Fruit fly (Drosophila melanogaster) whole organism, embryonic: ENCODE results near the gene Atg18b.
A peak's percentile ranks its signal among the peaks of the same experiment; 100 is the strongest.

Source experiments
- Abd-B ChIP-seq: fragments of 200-800 bp; sonication (Bioruptor generic); optimal IDR thresholded peaks from 2 replicates; lab custom pipeline; 2018; ENCODE audit warnings: missing biosample characterization, mild to moderate bottlenecking, missing genetic modification characterization, moderate library complexity
- CG10366 ChIP-seq: fragments of 200-800 bp; sonication (Bioruptor generic); IDR thresholded peaks from 2 replicates; pipeline ENCODE4 v1.3.6; 2022; ENCODE audit warnings: missing biosample characterization, missing genetic modification characterization
- CG11695 ChIP-seq: fragments of 200-800 bp; sonication (Bioruptor generic); IDR thresholded peaks from 3 replicates; pipeline ENCODE4 v1.3.6; 2022; ENCODE audit warnings: missing biosample characterization, missing genetic modification characterization
- CG13287 ChIP-seq: fragments of 200-800 bp; sonication (Bioruptor generic); IDR thresholded peaks from 2 replicates; pipeline ENCODE4 v1.3.6; 2022; ENCODE audit warnings: missing biosample characterization, missing genetic modification characterization; ENCODE audit not compliant: partially characterized antibody
- CG13894 ChIP-seq: fragments of 200-800 bp; sonication (Bioruptor generic); optimal IDR thresholded peaks from 3 replicates; lab custom pipeline; 2018; ENCODE audit warnings: missing biosample characterization, mild to moderate bottlenecking, missing genetic modification characterization, moderate library complexity
- CG17568 ChIP-seq: fragments of 200-800 bp; sonication (Bioruptor generic); optimal IDR thresholded peaks from 2 replicates; lab custom pipeline; 2018; ENCODE audit warnings: missing biosample characterization, mild to moderate bottlenecking, missing genetic modification characterization, moderate library complexity
- CG17612 ChIP-seq: fragments of 200-800 bp; sonication (Bioruptor generic); IDR thresholded peaks from 2 replicates; pipeline ENCODE4 v1.3.6; 2022; ENCODE audit warnings: missing biosample characterization, missing genetic modification characterization
- CG18262 ChIP-seq: fragments of 200-800 bp; optimal IDR thresholded peaks from 3 replicates; lab custom pipeline; 2019; ENCODE audit warnings: missing biosample characterization, mild to moderate bottlenecking, missing genetic modification characterization, moderate library complexity
- CG18764 ChIP-seq: fragments of 200-800 bp; sonication (Bioruptor generic); optimal IDR thresholded peaks from 3 replicates; lab custom pipeline; 2016; ENCODE audit warnings: missing biosample characterization, missing genetic modification characterization
- CG4854 ChIP-seq: fragments of 200-800 bp; sonication (Bioruptor generic); optimal IDR thresholded peaks from 2 replicates; lab custom pipeline; 2016; ENCODE audit warnings: missing biosample characterization, missing genetic modification characterization, inconsistent platforms
- CG5953 ChIP-seq: fragments of 200-800 bp; sonication (Bioruptor generic); IDR thresholded peaks from 2 replicates; pipeline ENCODE4 v1.3.6; 2022; ENCODE audit warnings: missing biosample characterization, missing genetic modification characterization
- CG6813 ChIP-seq: fragments of 200-800 bp; sonication (Bioruptor generic); optimal IDR thresholded peaks from 2 replicates; lab custom pipeline; 2017; ENCODE audit warnings: missing biosample characterization, missing genetic modification characterization, mild to moderate bottlenecking, moderate library complexity, missing genetic modification reagents
- CG7357 ChIP-seq: fragments of 200-800 bp; sonication (Bioruptor generic); IDR thresholded peaks from 3 replicates; pipeline ENCODE4 v1.3.6; 2022; ENCODE audit warnings: missing biosample characterization, missing genetic modification characterization
- CG7372 ChIP-seq: fragments of 200-800 bp; sonication (Bioruptor generic); IDR thresholded peaks from 2 replicates; pipeline ENCODE4 v1.3.6; 2022; ENCODE audit warnings: missing biosample characterization, missing genetic modification characterization
- CG8089 ChIP-seq: fragments of 200-800 bp; sonication (Bioruptor generic); optimal IDR thresholded peaks from 3 replicates; lab custom pipeline; 2016; ENCODE audit warnings: missing biosample characterization, missing genetic modification characterization
- CG8290 ChIP-seq, 3 experiments: fragments of 200-800 bp; sonication (Bioruptor generic); optimal IDR thresholded peaks; 2 replicates each; lab custom pipeline; 2016 to 2019; ENCODE audit warnings: missing biosample characterization in 3 of 3, missing genetic modification characterization in 3 of 3, mild to moderate bottlenecking in 2 of 3, moderate library complexity in 1 of 3
- CG8924 ChIP-seq: fragments of 200-800 bp; optimal IDR thresholded peaks from 3 replicates; lab custom pipeline; 2019; ENCODE audit warnings: missing biosample characterization, mild to moderate bottlenecking, missing genetic modification characterization, moderate library complexity
- CG9797 ChIP-seq: fragments of 200-800 bp; sonication (Bioruptor generic); optimal IDR thresholded peaks from 3 replicates; lab custom pipeline; 2018; ENCODE audit warnings: missing biosample characterization, mild to moderate bottlenecking, missing genetic modification characterization
- CG9876 ChIP-seq: fragments of 200-800 bp; sonication (Bioruptor generic); optimal IDR thresholded peaks from 2 replicates; lab custom pipeline; 2016; ENCODE audit warnings: missing biosample characterization, missing genetic modification characterization
- Dref ChIP-seq: fragments of 200-800 bp; sonication (Bioruptor generic); IDR thresholded peaks from 2 replicates; pipeline ENCODE4 v1.3.6; 2022; ENCODE audit warnings: missing biosample characterization, missing genetic modification characterization
- Ets97D ChIP-seq: fragments of 200-800 bp; sonication (Bioruptor generic); optimal IDR thresholded peaks from 3 replicates; lab custom pipeline; 2016; ENCODE audit warnings: missing biosample characterization, missing genetic modification characterization
- Fer3 ChIP-seq: fragments of 200-800 bp; sonication (Bioruptor generic); optimal IDR thresholded peaks from 2 replicates; lab custom pipeline; 2018; ENCODE audit warnings: missing biosample characterization, mild to moderate bottlenecking, missing genetic modification characterization, moderate library complexity
- GATAe ChIP-seq: fragments of 200-800 bp; sonication (Bioruptor generic); conservative IDR thresholded peaks from 2 replicates; pipeline ENCODE4 v1.3.6; 2022; ENCODE audit warnings: missing biosample characterization, missing genetic modification characterization
- Hey ChIP-seq: fragments of 200-800 bp; sonication (Bioruptor generic); optimal IDR thresholded peaks from 3 replicates; lab custom pipeline; 2018; ENCODE audit warnings: missing biosample characterization, mild to moderate bottlenecking, missing genetic modification characterization
- HmgZ ChIP-seq: fragments of 200-800 bp; sonication (Bioruptor generic); optimal IDR thresholded peaks from 2 replicates; lab custom pipeline; 2018; ENCODE audit warnings: missing biosample characterization, mild to moderate bottlenecking, missing genetic modification characterization
- Kr ChIP-seq: fragments of 200-800 bp; sonication (Bioruptor generic); optimal IDR thresholded peaks from 2 replicates; lab custom pipeline; 2017; ENCODE audit warnings: missing biosample characterization, mild to moderate bottlenecking, missing genetic modification characterization
- Meics ChIP-seq: fragments of 200-800 bp; sonication (Bioruptor generic); optimal IDR thresholded peaks from 2 replicates; lab custom pipeline; 2017; ENCODE audit warnings: missing biosample characterization, mild to moderate bottlenecking, missing genetic modification characterization
- Mes4 ChIP-seq: fragments of 200-800 bp; sonication (Bioruptor generic); optimal IDR thresholded peaks from 2 replicates; lab custom pipeline; 2016; ENCODE audit warnings: missing biosample characterization, missing genetic modification characterization
- Poxn ChIP-seq: fragments of 200-800 bp; sonication (Bioruptor generic); IDR thresholded peaks from 2 replicates; pipeline ENCODE4 v1.3.6; 2022; ENCODE audit warnings: missing biosample characterization, missing genetic modification characterization
- Xrp1 ChIP-seq: fragments of 200-800 bp; sonication (Bioruptor generic); IDR thresholded peaks from 2 replicates; pipeline ENCODE4 v1.3.6; 2022; ENCODE audit warnings: missing biosample characterization, missing genetic modification characterization
- ab ChIP-seq: fragments of 200-800 bp; sonication (Bioruptor generic); optimal IDR thresholded peaks from 2 replicates; lab custom pipeline; 2016; ENCODE audit warnings: missing biosample characterization, missing genetic modification characterization
- abd-A ChIP-seq: fragments of 200-800 bp; sonication (Bioruptor generic); optimal IDR thresholded peaks from 3 replicates; lab custom pipeline; 2019; ENCODE audit warnings: missing biosample characterization, mild to moderate bottlenecking, missing genetic modification characterization, moderate library complexity
- ato ChIP-seq: fragments of 200-800 bp; sonication (Bioruptor generic); IDR thresholded peaks from 2 replicates; pipeline ENCODE4 v1.3.6; 2022; ENCODE audit warnings: missing biosample characterization, missing genetic modification characterization; ENCODE audit not compliant: partially characterized antibody
- br ChIP-seq: fragments of >200 bp; optimal IDR thresholded peaks from 2 replicates; lab custom pipeline; 2017
- btn ChIP-seq: fragments of 200-800 bp; sonication (Bioruptor generic); optimal IDR thresholded peaks from 2 replicates; lab custom pipeline; 2016; ENCODE audit warnings: missing biosample characterization, missing genetic modification characterization
- cad ChIP-seq: fragments of >200 bp; optimal IDR thresholded peaks from 2 replicates; lab custom pipeline; 2017; ENCODE audit warnings: missing biosample characterization, missing genetic modification characterization
- chinmo ChIP-seq: fragments of 200-800 bp; sonication (Bioruptor generic); IDR thresholded peaks from 4 replicates; pipeline ENCODE4 v1.3.6; 2022; ENCODE audit warnings: missing biosample characterization, missing genetic modification characterization; ENCODE audit not compliant: partially characterized antibody
- chn ChIP-seq: fragments of 200-800 bp; sonication (Bioruptor generic); optimal IDR thresholded peaks from 2 replicates; lab custom pipeline; 2016; ENCODE audit warnings: missing biosample characterization, missing genetic modification characterization
- dysf ChIP-seq: fragments of 200-800 bp; sonication (Bioruptor generic); IDR thresholded peaks from 3 replicates; pipeline ENCODE4 v1.3.6; 2022; ENCODE audit warnings: missing biosample characterization, missing genetic modification characterization
- fd64A ChIP-seq: fragments of 200-800 bp; sonication (Bioruptor generic); optimal IDR thresholded peaks from 3 replicates; lab custom pipeline; 2018; ENCODE audit warnings: missing biosample characterization, mild to moderate bottlenecking, missing genetic modification characterization
- fd96Cb ChIP-seq: fragments of 200-800 bp; sonication (Bioruptor generic); optimal IDR thresholded peaks from 2 replicates; lab custom pipeline; 2018; ENCODE audit warnings: missing biosample characterization, mild to moderate bottlenecking, missing genetic modification characterization, moderate library complexity
- fu2 ChIP-seq: fragments of 200-800 bp; sonication (Bioruptor generic); optimal IDR thresholded peaks from 2 replicates; lab custom pipeline; 2016; ENCODE audit warnings: missing biosample characterization, missing genetic modification characterization
- hth ChIP-seq: fragments of >200 bp; optimal IDR thresholded peaks from 2 replicates; lab custom pipeline; 2017; ENCODE audit warnings: inconsistent platforms
- jing ChIP-seq: fragments of 200-800 bp; sonication (Bioruptor generic); optimal IDR thresholded peaks from 2 replicates; lab custom pipeline; 2018; ENCODE audit warnings: missing biosample characterization, mild to moderate bottlenecking, missing genetic modification characterization
- nerfin-1 ChIP-seq: fragments of 200-800 bp; sonication (Bioruptor generic); optimal IDR thresholded peaks from 3 replicates; lab custom pipeline; 2019; ENCODE audit warnings: missing biosample characterization, mild to moderate bottlenecking, missing genetic modification characterization, moderate library complexity
- prd ChIP-seq, 3 experiments: fragments of >200 bp in 2 of 3; fragments of 200-800 bp in 1 of 3; sonication (Bioruptor generic) in 1 of 3; optimal IDR thresholded peaks in 2 of 3; IDR thresholded peaks in 1 of 3; 2 replicates in 2 of 3; 3 replicates in 1 of 3; pipeline versions ENCODE4 v1.3.6 to Lab custom; 2017 to 2022; ENCODE audit warnings: missing biosample characterization in 1 of 3, missing genetic modification characterization in 1 of 3
- pzg ChIP-seq: fragments of 200-800 bp; sonication (Bioruptor generic); optimal IDR thresholded peaks from 3 replicates; lab custom pipeline; 2018; ENCODE audit warnings: missing biosample characterization, mild to moderate bottlenecking, missing genetic modification characterization, moderate library complexity
- run ChIP-seq: fragments of 200-800 bp; sonication (Bioruptor generic); optimal IDR thresholded peaks from 3 replicates; lab custom pipeline; 2018; ENCODE audit warnings: missing biosample characterization, mild to moderate bottlenecking, missing genetic modification characterization
- sima ChIP-seq: fragments of 200-800 bp; sonication (Bioruptor generic); optimal IDR thresholded peaks from 2 replicates; lab custom pipeline; 2016; ENCODE audit warnings: missing biosample characterization, missing genetic modification characterization
- vfl ChIP-seq: fragments of 200-800 bp; sonication (Bioruptor generic); optimal IDR thresholded peaks from 2 replicates; lab custom pipeline; 2016; ENCODE audit warnings: missing biosample characterization, missing genetic modification characterization
- zfh2 ChIP-seq: fragments of 200-800 bp; sonication (Bioruptor generic); optimal IDR thresholded peaks from 2 replicates; lab custom pipeline; 2016; ENCODE audit warnings: missing biosample characterization, missing genetic modification characterization

The Atg18b gene

DNA sequence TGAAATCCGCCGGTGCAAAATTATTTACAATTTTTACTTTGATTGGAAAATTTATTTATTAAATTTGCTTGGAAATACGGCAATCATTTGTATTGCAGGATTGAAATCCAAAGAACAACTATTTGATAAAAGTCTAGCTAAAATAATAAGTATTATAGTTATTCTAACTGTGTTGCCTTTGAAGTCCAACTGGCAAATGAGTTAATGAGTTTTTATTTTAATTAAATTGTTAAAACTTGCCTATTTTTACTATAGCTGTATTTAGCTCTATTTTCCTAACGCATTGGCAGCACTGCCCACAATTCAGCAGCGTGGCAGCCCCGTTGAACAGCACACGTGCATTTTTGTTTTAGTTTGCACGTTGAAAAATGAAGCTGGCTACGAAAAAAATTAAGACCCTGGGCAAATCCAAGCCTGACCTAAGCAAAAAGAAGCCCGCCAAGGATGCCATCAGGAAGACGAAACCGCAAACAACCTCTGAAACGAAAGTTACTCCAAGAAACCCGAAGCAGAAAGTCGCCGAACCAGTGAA, 57.0 kb downstream of the Atg18b start, which contains the start of gene Noc2 (continued):
- peak; percentile 45; the same call in 1 of the 2 replicates for TF ChIP-seq Xrp1 (GFP tag; lab: Robert Waterston, UW)
- TF ChIP-seq chinmo (GFP tag; lab: Robert Waterston, UW) = no peak
- no peak for TF ChIP-seq CG17568
- TF ChIP-seq Abd-B (GFP tag; lab: Kevin White, UChicago) = peak; percentile 54
- TF ChIP-seq pzg (GFP tag; lab: Kevin White, UChicago) = peak; percentile 40
- no peak for TF ChIP-seq CG17612 (GFP tag; lab: Robert Waterston, UW)
- no peak for TF ChIP-seq cad
- TF ChIP-seq GATAe (GFP tag; lab: Robert Waterston, UW) = no peak
- no peak for TF ChIP-seq CG4854
- TF ChIP-seq jing (GFP tag; lab: Kevin White, UChicago) = no peak
- TF ChIP-seq zfh2 (GFP tag; lab: Kevin White, UChicago) = peak; percentile 48
- no peak for TF ChIP-seq br
- no peak for TF ChIP-seq Poxn (GFP tag; lab: Robert Waterston, UW)
- no peak for TF ChIP-seq Kr
- no peak for TF ChIP-seq prd (optimal IDR thresholded peaks at IDR 0.05; lab: Kevin White, UChicago)
- TF ChIP-seq prd (GFP tag; IDR thresholded peaks at IDR 0.05; lab: Robert Waterston, UW) = peak; percentile 72
- peak; percentile 50 for TF ChIP-seq CG8924
- TF ChIP-seq CG11695 (GFP tag; lab: Robert Waterston, UW) = no peak
- peak; percentile 60 for TF ChIP-seq CG18262 (tag; lab: Kevin White, UChicago)
- TF ChIP-seq nerfin-1 (tag; lab: Kevin White, UChicago) = no peak
- TF ChIP-seq chn (GFP tag; lab: Kevin White, UChicago) = peak; percentile 36
- peak; percentile 6; the same call in 1 of the 2 replicates for TF ChIP-seq ato
- no peak for TF ChIP-seq btn (GFP tag; lab: Kevin White, UChicago)
- TF ChIP-seq Mes4 = no peak
- TF ChIP-seq Hey (tag; lab: Kevin White, UChicago) = no peak
- no peak for TF ChIP-seq run
- peak; percentile 58 for TF ChIP-seq dysf (GFP tag; lab: Robert Waterston, UW)
- no peak for TF ChIP-seq CG8290 (GFP tag; optimal IDR thresholded peaks at IDR 0.05; lab: Kevin White, UChicago)
- peak in 1 of 2 experiments; percentile 46 for TF ChIP-seq CG8290 (tag; optimal IDR thresholded peaks at IDR 0.05; lab: Kevin White, UChicago)
- no peak for TF ChIP-seq abd-A (tag; lab: Kevin White, UChicago)
- peak; percentile 46 for TF ChIP-seq HmgZ (tag; lab: Kevin White, UChicago)
- no peak for TF ChIP-seq CG9797 (GFP tag; lab: Kevin White, UChicago)
- TF ChIP-seq fd96Cb (tag; lab: Kevin White, UChicago) = peak; percentile 48
- TF ChIP-seq ab = no peak
- TF ChIP-seq Fer3 (tag; lab: Kevin White, UChicago) = peak; percentile 16
- TF ChIP-seq fd64A (GFP tag; lab: Kevin White, UChicago) = no peak
- TF ChIP-seq CG7372 (GFP tag; lab: Robert Waterston, UW) = peak; percentile 33; the same call in 1 of the 2 replicates
- TF ChIP-seq Meics (GFP tag; lab: Kevin White, UChicago) = peak; percentile 64
- TF ChIP-seq CG9876 (GFP tag; lab: Kevin White, UChicago) = no peak
- no peak for TF ChIP-seq CG13894 (tag; lab: Kevin White, UChicago)
- peak; percentile 50 for TF ChIP-seq Dref (GFP tag; lab: Robert Waterston, UW)
- no peak for TF ChIP-seq CG7357 (GFP tag; lab: Robert Waterston, UW)
- TF ChIP-seq fu2 (GFP tag; lab: Kevin White, UChicago) = no peak
- peak; percentile 30 for TF ChIP-seq Ets97D (GFP tag; lab: Kevin White, UChicago)
- no peak for TF ChIP-seq CG8089 (GFP tag; lab: Kevin White, UChicago)
- no peak for TF ChIP-seq CG6813 (GFP tag; lab: Kevin White, UChicago)
- no peak for TF ChIP-seq hth (lab: Kevin White, UChicago)
- peak; percentile 45 for TF ChIP-seq CG10366
- TF ChIP-seq CG18764 (GFP tag; lab: Kevin White, UChicago) = peak; percentile 21
- TF ChIP-seq CG13287 = no peak
- TF ChIP-seq sima (GFP tag; lab: Kevin White, UChicago) = no peak
- no peak for TF ChIP-seq CG5953
- TF ChIP-seq vfl (GFP tag; lab: Kevin White, UChicago) = no peak
